Fruit fly (Drosophila melanogaster) whole organism, embryonic: ENCODE data around the gene Polr1C.

Source experiments
- Bgb ChIP-seq: fragments of 200-800 bp; sonication (Bioruptor generic); IDR thresholded peaks from 2 replicates; pipeline ENCODE4 v1.3.6; 2022; ENCODE audit warnings: missing biosample characterization, missing genetic modification characterization; ENCODE audit not compliant: partially characterized antibody
- CG10267 ChIP-seq: fragments of 200-800 bp; sonication (Bioruptor generic); optimal IDR thresholded peaks from 2 replicates; lab custom pipeline; 2018; ENCODE audit warnings: missing biosample characterization, mild to moderate bottlenecking, missing genetic modification characterization, moderate library complexity
- CG15479 ChIP-seq: fragments of 200-800 bp; sonication (Bioruptor generic); optimal IDR thresholded peaks from 3 replicates; lab custom pipeline; 2019; ENCODE audit warnings: missing biosample characterization, mild to moderate bottlenecking, missing genetic modification characterization, moderate library complexity
- CG1602 ChIP-seq: fragments of 200-800 bp; sonication (Bioruptor generic); optimal IDR thresholded peaks from 3 replicates; lab custom pipeline; 2016; ENCODE audit warnings: missing biosample characterization, missing genetic modification characterization
- CG17802 ChIP-seq: fragments of 200-800 bp; sonication (Bioruptor generic); optimal IDR thresholded peaks from 2 replicates; lab custom pipeline; 2018; ENCODE audit warnings: missing biosample characterization, mild to moderate bottlenecking, missing genetic modification characterization, moderate library complexity
- CG17912 ChIP-seq: fragments of 200-800 bp; sonication (Bioruptor generic); optimal IDR thresholded peaks from 2 replicates; lab custom pipeline; 2018; ENCODE audit warnings: missing biosample characterization, mild to moderate bottlenecking, missing genetic modification characterization
- CG18476 ChIP-seq: fragments of 200-800 bp; sonication (Bioruptor generic); optimal IDR thresholded peaks from 2 replicates; lab custom pipeline; 2016; ENCODE audit warnings: missing biosample characterization, mild to moderate bottlenecking, missing genetic modification characterization
- CG2116 ChIP-seq: fragments of 200-800 bp; sonication (Bioruptor generic); optimal IDR thresholded peaks from 3 replicates; lab custom pipeline; 2018; ENCODE audit warnings: missing biosample characterization, mild to moderate bottlenecking, missing genetic modification characterization
- CG2678 ChIP-seq: fragments of 200-800 bp; sonication (Bioruptor generic); optimal IDR thresholded peaks from 3 replicates; lab custom pipeline; 2019; ENCODE audit warnings: missing biosample characterization, mild to moderate bottlenecking, missing genetic modification characterization, moderate library complexity
- CG2712 ChIP-seq: fragments of 200-800 bp; optimal IDR thresholded peaks from 3 replicates; lab custom pipeline; 2019; ENCODE audit warnings: missing biosample characterization, mild to moderate bottlenecking, missing genetic modification characterization, moderate library complexity
- CG3407 ChIP-seq: fragments of 200-800 bp; sonication (Bioruptor generic); optimal IDR thresholded peaks from 2 replicates; lab custom pipeline; 2018; ENCODE audit warnings: missing biosample characterization, mild to moderate bottlenecking, missing genetic modification characterization
- CG3847 ChIP-seq: fragments of 200-800 bp; sonication (Bioruptor generic); IDR thresholded peaks from 2 replicates; pipeline ENCODE4 v1.3.6; 2022; ENCODE audit warnings: missing biosample characterization, missing genetic modification characterization
- CG43689 ChIP-seq: fragments of 200-800 bp; sonication (Bioruptor generic); IDR thresholded peaks from 2 replicates; pipeline ENCODE4 v1.3.6; 2022; ENCODE audit warnings: missing biosample characterization, missing genetic modification characterization
- CG4404 ChIP-seq: fragments of 200-800 bp; sonication (Bioruptor generic); IDR thresholded peaks from 2 replicates; pipeline ENCODE4 v1.3.6; 2022; ENCODE audit warnings: missing biosample characterization, missing genetic modification characterization
- CG4730 ChIP-seq: fragments of 200-800 bp; sonication (Bioruptor generic); IDR thresholded peaks from 2 replicates; pipeline ENCODE4 v1.3.6; 2022; ENCODE audit warnings: missing biosample characterization, missing genetic modification characterization
- CG6175 ChIP-seq: fragments of 200-800 bp; sonication (Bioruptor generic); IDR thresholded peaks from 3 replicates; pipeline ENCODE4 v1.3.6; 2022; ENCODE audit warnings: missing biosample characterization, missing genetic modification characterization
- CG8089 ChIP-seq: fragments of 200-800 bp; sonication (Bioruptor generic); optimal IDR thresholded peaks from 3 replicates; lab custom pipeline; 2016; ENCODE audit warnings: missing biosample characterization, missing genetic modification characterization
- CG9437 ChIP-seq: fragments of 200-800 bp; sonication (Bioruptor generic); optimal IDR thresholded peaks from 2 replicates; lab custom pipeline; 2018; ENCODE audit warnings: missing biosample characterization, mild to moderate bottlenecking, missing genetic modification characterization
- CG9609 ChIP-seq: fragments of 200-800 bp; sonication (Bioruptor generic); optimal IDR thresholded peaks from 3 replicates; lab custom pipeline; 2016; ENCODE audit warnings: missing biosample characterization, missing genetic modification characterization
- CG9932 ChIP-seq: fragments of 200-800 bp; sonication (Bioruptor generic); IDR thresholded peaks from 2 replicates; pipeline ENCODE4 v1.3.6; 2022; ENCODE audit warnings: missing biosample characterization, missing genetic modification characterization
- D19B ChIP-seq: fragments of 200-800 bp; sonication (Bioruptor generic); optimal IDR thresholded peaks from 2 replicates; lab custom pipeline; 2017; ENCODE audit warnings: missing biosample characterization, mild to moderate bottlenecking, missing genetic modification characterization
- Dfd ChIP-seq, 2 experiments: fragments of >200 bp; optimal IDR thresholded peaks; 2 replicates each; lab custom pipeline; 2017; ENCODE audit warnings: missing biosample characterization in 2 of 2, missing genetic modification characterization in 2 of 2
- Dp ChIP-seq: fragments of 200-800 bp; sonication (Bioruptor generic); optimal IDR thresholded peaks from 2 replicates; lab custom pipeline; 2018; ENCODE audit warnings: missing biosample characterization, mild to moderate bottlenecking, missing genetic modification characterization, moderate library complexity
- E2f2 ChIP-seq: fragments of 200-800 bp; sonication (Bioruptor generic); IDR thresholded peaks from 2 replicates; pipeline ENCODE4 v1.3.6; 2022; ENCODE audit warnings: missing biosample characterization, missing genetic modification characterization
- Jarid2 ChIP-seq: fragments of 200-800 bp; sonication (Bioruptor generic); optimal IDR thresholded peaks from 3 replicates; lab custom pipeline; 2017; ENCODE audit warnings: mild to moderate bottlenecking, missing biosample characterization, missing genetic modification reagents, missing genetic modification characterization
- Lpt ChIP-seq: fragments of >200 bp; optimal IDR thresholded peaks from 2 replicates; lab custom pipeline; 2018; ENCODE audit warnings: missing biosample characterization, missing genetic modification characterization
- MESR4 ChIP-seq: fragments of 200-800 bp; sonication (Bioruptor generic); optimal IDR thresholded peaks from 2 replicates; lab custom pipeline; 2018; ENCODE audit warnings: missing biosample characterization, mild to moderate bottlenecking, missing genetic modification characterization, moderate library complexity
- Myb ChIP-seq: fragments of 200-800 bp; sonication (Bioruptor generic); optimal IDR thresholded peaks from 2 replicates; lab custom pipeline; 2016; ENCODE audit warnings: missing biosample characterization, missing genetic modification characterization
- NC2α ChIP-seq: fragments of 200-800 bp; sonication (Bioruptor generic); optimal IDR thresholded peaks from 2 replicates; lab custom pipeline; 2016; ENCODE audit warnings: missing biosample characterization, missing genetic modification characterization
- Ravus ChIP-seq: fragments of 200-800 bp; sonication (Bioruptor generic); IDR thresholded peaks from 2 replicates; pipeline ENCODE4 v1.3.6; 2022; ENCODE audit warnings: missing biosample characterization, missing genetic modification characterization
- Stat92E ChIP-seq, 3 experiments: fragments of >200 bp in 2 of 3; fragments of 200-800 bp in 1 of 3; sonication (Bioruptor generic) in 1 of 3; optimal IDR thresholded peaks; 2 replicates each; lab custom pipeline; 2017 to 2019; ENCODE audit warnings: missing biosample characterization in 3 of 3, missing genetic modification characterization in 3 of 3, mild to moderate bottlenecking in 1 of 3, moderate library complexity in 1 of 3
- Xbp1 ChIP-seq: fragments of 200-800 bp; sonication (Bioruptor generic); optimal IDR thresholded peaks from 3 replicates; lab custom pipeline; 2016; ENCODE audit warnings: missing biosample characterization, mild to moderate bottlenecking, missing genetic modification characterization
- YL-1 ChIP-seq: fragments of 200-800 bp; sonication (Bioruptor generic); optimal IDR thresholded peaks from 3 replicates; lab custom pipeline; 2017; ENCODE audit warnings: missing biosample characterization, mild to moderate bottlenecking, missing genetic modification characterization
- bab2 ChIP-seq: fragments of 200-800 bp; sonication (Bioruptor generic); optimal IDR thresholded peaks from 2 replicates; lab custom pipeline; 2016; ENCODE audit warnings: missing biosample characterization, missing genetic modification characterization
- bcd ChIP-seq: fragments of 200-800 bp; sonication (Bioruptor generic); optimal IDR thresholded peaks from 2 replicates; lab custom pipeline; 2017; ENCODE audit warnings: missing biosample characterization, mild to moderate bottlenecking, missing genetic modification characterization
- chn ChIP-seq: fragments of 200-800 bp; sonication (Bioruptor generic); optimal IDR thresholded peaks from 2 replicates; lab custom pipeline; 2016; ENCODE audit warnings: missing biosample characterization, missing genetic modification characterization
- ems ChIP-seq: fragments of 200-800 bp; sonication (Bioruptor generic); optimal IDR thresholded peaks from 3 replicates; lab custom pipeline; 2016; ENCODE audit warnings: missing biosample characterization, missing genetic modification characterization
- grau ChIP-seq: fragments of 200-800 bp; optimal IDR thresholded peaks from 3 replicates; lab custom pipeline; 2019; ENCODE audit warnings: missing biosample characterization, mild to moderate bottlenecking, missing genetic modification characterization, moderate library complexity
- hkb ChIP-seq, 2 experiments: fragments of 200-800 bp in 1 of 2; fragments of >200 bp in 1 of 2; sonication (Bioruptor generic) in 1 of 2; IDR thresholded peaks in 1 of 2; optimal IDR thresholded peaks in 1 of 2; 2 replicates each; pipeline versions ENCODE4 v1.3.6 to Lab custom; 2017 to 2022; ENCODE audit warnings: missing biosample characterization in 1 of 2, missing genetic modification characterization in 1 of 2
- jumu ChIP-seq: fragments of 200-800 bp; sonication (Bioruptor generic); optimal IDR thresholded peaks from 3 replicates; lab custom pipeline; 2016; ENCODE audit warnings: missing biosample characterization, missing genetic modification characterization
- ken ChIP-seq: fragments of 200-800 bp; sonication (Bioruptor generic); IDR thresholded peaks from 3 replicates; pipeline ENCODE4 v1.3.6; 2022; ENCODE audit warnings: missing biosample characterization, missing genetic modification characterization
- nau ChIP-seq: fragments of 200-800 bp; sonication (Bioruptor generic); optimal IDR thresholded peaks from 3 replicates; lab custom pipeline; 2017; ENCODE audit warnings: missing biosample characterization, mild to moderate bottlenecking, missing genetic modification characterization, missing genetic modification reagents
- org-1 ChIP-seq: fragments of 200-800 bp; sonication (Bioruptor generic); optimal IDR thresholded peaks from 2 replicates; lab custom pipeline; 2017; ENCODE audit warnings: missing biosample characterization, missing genetic modification characterization
- pita ChIP-seq: fragments of 200-800 bp; sonication (Bioruptor generic); optimal IDR thresholded peaks from 2 replicates; lab custom pipeline; 2017; ENCODE audit warnings: missing biosample characterization, mild to moderate bottlenecking, missing genetic modification characterization
- pum ChIP-seq: fragments of 200-800 bp; sonication (Bioruptor generic); optimal IDR thresholded peaks from 2 replicates; lab custom pipeline; 2016; ENCODE audit warnings: missing biosample characterization, missing genetic modification characterization
- stc ChIP-seq: fragments of 200-800 bp; sonication (Bioruptor generic); IDR thresholded peaks from 2 replicates; pipeline ENCODE4 v1.3.6; 2022; ENCODE audit warnings: missing biosample characterization, missing genetic modification characterization
- tap ChIP-seq: fragments of 200-800 bp; optimal IDR thresholded peaks from 3 replicates; lab custom pipeline; 2019; ENCODE audit warnings: missing biosample characterization, mild to moderate bottlenecking, missing genetic modification characterization, moderate library complexity
- toy ChIP-seq: fragments of 200-800 bp; sonication (Bioruptor generic); IDR thresholded peaks from 2 replicates; pipeline ENCODE4 v1.3.6; 2022; ENCODE audit warnings: missing biosample characterization, missing genetic modification characterization
- twi ChIP-seq: fragments of 200-800 bp; optimal IDR thresholded peaks from 2 replicates; lab custom pipeline; 2019; ENCODE audit warnings: missing biosample characterization, mild to moderate bottlenecking, missing genetic modification characterization, moderate library complexity
- vfl ChIP-seq: fragments of 200-800 bp; sonication (Bioruptor generic); optimal IDR thresholded peaks from 2 replicates; lab custom pipeline; 2016; ENCODE audit warnings: missing biosample characterization, missing genetic modification characterization

Gene Polr1C

dm6 chr2L:5000287-5000871 lies 31.6 kb downstream of the Polr1C start (continued):
- TF ChIP-seq twi (tag; lab: Kevin White, UChicago), result peak; percentile 89
- peak; percentile 51 for TF ChIP-seq CG15479 (GFP tag; lab: Kevin White, UChicago)
- peak; percentile 51; the same call in 2 of the 3 replicates for TF ChIP-seq ken
- TF ChIP-seq CG2712 (tag; lab: Kevin White, UChicago), result peak; percentile 92
- no peak for TF ChIP-seq Lpt (GFP tag; lab: Kevin White, UChicago)
- TF ChIP-seq CG3847 (GFP tag; lab: Robert Waterston, UW), result peak; percentile 81
- TF ChIP-seq CG4404, result peak; percentile 81
- no peak for TF ChIP-seq hkb (optimal IDR thresholded peaks at IDR 0.05; lab: Kevin White, UChicago)
- peak; percentile 85 for TF ChIP-seq hkb (GFP tag; IDR thresholded peaks at IDR 0.05; lab: Robert Waterston, UW)
- TF ChIP-seq ems, result peak; percentile 59
- TF ChIP-seq Bgb, result no peak
- TF ChIP-seq stc (GFP tag; lab: Robert Waterston, UW), result peak; percentile 73
- peak; percentile 78 for TF ChIP-seq CG9932 (GFP tag; lab: Robert Waterston, UW)
- peak; percentile 79 for TF ChIP-seq pum
- TF ChIP-seq vfl (GFP tag; lab: Kevin White, UChicago), result peak; percentile 87
- peak; percentile 67 for TF ChIP-seq nau (GFP tag; lab: Kevin White, UChicago)
- TF ChIP-seq NC2α (GFP tag; lab: Kevin White, UChicago), result no peak
- peak; percentile 66 for TF ChIP-seq CG8089 (GFP tag; lab: Kevin White, UChicago)
- TF ChIP-seq tap (tag; lab: Kevin White, UChicago), result peak; percentile 75
- TF ChIP-seq CG17802, result peak; percentile 33
- peak; percentile 79 for TF ChIP-seq Xbp1 (GFP tag; lab: Kevin White, UChicago)
- peak; percentile 62 for TF ChIP-seq CG3407 (GFP tag; lab: Kevin White, UChicago)
- TF ChIP-seq YL-1 (GFP tag; lab: Kevin White, UChicago), result peak; percentile 51
- no peak for TF ChIP-seq Dfd (GFP tag; optimal IDR thresholded peaks at IDR 0.05; lab: Kevin White, UChicago)
- peak; percentile 73 for TF ChIP-seq CG1602 (GFP tag; lab: Kevin White, UChicago)
- TF ChIP-seq CG2116, result peak; percentile 59
- TF ChIP-seq CG18476 (GFP tag; lab: Kevin White, UChicago), result peak; percentile 78
- no peak for TF ChIP-seq CG43689 (GFP tag; lab: Robert Waterston, UW)
- peak; percentile 79 for TF ChIP-seq chn
- TF ChIP-seq CG17912 (GFP tag; lab: Kevin White, UChicago), result no peak
- TF ChIP-seq Jarid2 (GFP tag; lab: Kevin White, UChicago), result peak; percentile 52
- TF ChIP-seq D19B (GFP tag; lab: Kevin White, UChicago), result peak; percentile 55
- peak; percentile 53 for TF ChIP-seq Ravus (GFP tag; lab: Robert Waterston, UW)
- TF ChIP-seq toy, result 0 out of 2 replicates have a peak, but pooled peaks have one; percentile 53
- peak; percentile 48 for TF ChIP-seq bab2
- peak; percentile 84 for TF ChIP-seq CG9609 (GFP tag; lab: Kevin White, UChicago)
- peak; percentile 83 for TF ChIP-seq CG10267 (tag; lab: Kevin White, UChicago)
- TF ChIP-seq org-1, result peak; percentile 78
- TF ChIP-seq MESR4 (GFP tag; lab: Kevin White, UChicago), result peak; percentile 11
- peak; percentile 69 for TF ChIP-seq CG4730
- TF ChIP-seq Dp, result no peak
- TF ChIP-seq Stat92E (GFP tag; optimal IDR thresholded peaks at IDR 0.05; lab: Kevin White, UChicago), result peak in 1 of 3 experiments; percentile 57
- TF ChIP-seq CG2678 (tag; lab: Kevin White, UChicago), result peak; percentile 90
- peak; percentile 68 for TF ChIP-seq grau
- peak; percentile 76 for TF ChIP-seq jumu (GFP tag; lab: Kevin White, UChicago)
- peak; percentile 81 for TF ChIP-seq CG9437 (GFP tag; lab: Kevin White, UChicago)
- TF ChIP-seq bcd (GFP tag; lab: Kevin White, UChicago), result peak; percentile 80
- TF ChIP-seq pita (GFP tag; lab: Kevin White, UChicago), result no peak
- TF ChIP-seq Myb (GFP tag; lab: Kevin White, UChicago), result peak; percentile 54
- peak; percentile 37; the same call in 1 of the 3 replicates for TF ChIP-seq CG6175 (GFP tag; lab: Robert Waterston, UW)
- TF ChIP-seq E2f2 (GFP tag; lab: Robert Waterston, UW), result peak; percentile 63
